Worm (Caenorhabditis elegans): ENCODE data around the gene his-48.

Gene his-48

DNA sequence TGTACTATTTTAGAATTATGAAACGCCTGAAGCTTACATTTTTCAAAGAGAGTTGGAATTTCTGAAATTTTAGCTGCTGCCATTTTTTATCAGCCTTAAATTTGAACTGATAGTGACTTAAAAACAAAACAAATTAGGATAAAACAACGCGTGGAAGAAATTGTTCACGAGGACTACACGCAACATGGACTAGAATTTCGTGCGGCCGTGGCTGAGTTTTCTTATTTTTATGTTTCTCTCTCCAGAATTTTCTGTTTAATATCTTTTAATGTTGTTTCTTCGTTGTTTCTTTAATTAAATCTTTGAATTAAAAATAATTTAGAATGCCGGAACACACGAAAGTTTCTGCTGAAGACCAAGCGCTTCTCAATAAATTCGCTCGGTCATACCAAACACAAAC, 9.7 kb upstream of the his-48 start, which contains the start of the genes B0035.3, B0035.22 and pfd-4:
Gene B0035.3, minus strand, starts transcription at position 114 of the 400 bp plus-strand sequence.
Gene B0035.22, plus strand, starts transcription at position 269 of the 400 bp plus-strand sequence.
Gene pfd-4, plus strand, starts transcription at position 323 of the 400 bp plus-strand sequence.
- peak; percentile 71 for TF ChIP-seq tbx-37 (GFP tag; conservative IDR thresholded peaks at IDR 0.05)
- no peak for TF ChIP-seq tra-4 (tag; optimal IDR thresholded peaks at IDR 0.05)

DNA sequence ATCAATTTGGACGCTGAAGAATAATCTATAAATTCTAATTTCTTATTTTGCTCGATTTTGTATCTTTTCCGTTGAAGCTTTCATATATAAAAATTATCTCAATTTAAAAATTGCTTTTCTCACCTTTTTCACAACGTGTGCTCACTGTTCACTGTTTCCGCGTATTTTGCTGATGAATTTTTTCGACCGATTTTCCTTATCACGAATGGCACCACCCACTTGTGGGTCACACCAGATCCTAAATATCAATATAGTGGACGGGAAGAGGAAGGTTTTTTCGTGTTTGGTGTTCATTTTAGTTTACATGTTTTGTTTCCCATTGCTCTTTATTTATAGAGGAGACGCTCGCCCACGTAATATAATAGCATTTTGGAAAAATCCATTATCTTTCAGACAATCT, 8.9 kb upstream of the his-48 start:
- TF ChIP-seq flt-1 (GFP tag; IDR thresholded peaks at IDR 0.05) (no peak), ama-1 (optimal IDR thresholded peaks at IDR 0.05) (no peak), scrt-1 (GFP tag; IDR thresholded peaks at IDR 0.05) (no peak), ceh-36 (tag; optimal IDR thresholded peaks at IDR 0.05) (no peak), F13C5.2 (tag; optimal IDR thresholded peaks at IDR 0.05) (no peak), hnd-1 (tag; optimal IDR thresholded peaks at IDR 0.05) (no peak), hmg-4 (GFP tag; optimal IDR thresholded peaks at IDR 0.05) (no peak), sea-1 (GFP tag; conservative IDR thresholded peaks at IDR 0.05) (no peak), ets-7 (tag; optimal IDR thresholded peaks at IDR 0.05) (no peak), ceh-13 (GFP tag; optimal IDR thresholded peaks at IDR 0.05) (no peak), B0310.2 (tag; optimal IDR thresholded peaks at IDR 0.05) (no peak), tbx-11 (GFP tag; IDR thresholded peaks at IDR 0.05) (no peak), aly-1 (tag; optimal IDR thresholded peaks at IDR 0.05) (no peak), tbx-37 (GFP tag; conservative IDR thresholded peaks at IDR 0.05) (no peak), tra-4 (tag; optimal IDR thresholded peaks at IDR 0.05) (no peak), pes-1 (GFP tag; IDR thresholded peaks at IDR 0.05) (no peak)

DNA sequence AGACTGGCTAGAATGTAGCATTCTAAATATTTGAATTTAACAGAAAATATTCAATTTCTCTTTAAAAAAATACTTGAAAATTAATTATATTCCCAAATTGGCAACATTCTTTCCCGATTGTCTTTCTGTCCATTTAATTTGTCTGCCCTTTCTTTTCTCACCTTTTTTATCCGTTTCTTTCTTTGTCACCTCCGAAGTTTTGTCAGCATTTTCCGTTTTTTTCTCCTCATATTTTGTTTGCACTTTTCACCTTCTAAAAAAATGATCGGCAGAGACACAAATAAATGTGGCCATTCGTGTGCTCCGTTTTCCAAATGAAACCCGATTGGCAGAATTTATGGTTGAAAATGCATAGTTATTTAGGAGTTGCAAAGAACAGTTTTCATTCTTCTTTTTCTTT, 8.4 kb upstream of the his-48 start:
- TF ChIP-seq ceh-36 (tag; optimal IDR thresholded peaks at IDR 0.05) (no peak), hmg-4 (GFP tag; optimal IDR thresholded peaks at IDR 0.05) (no peak), hnd-1 (tag; optimal IDR thresholded peaks at IDR 0.05) (no peak), tbx-37 (GFP tag; conservative IDR thresholded peaks at IDR 0.05) (no peak), B0310.2 (tag; optimal IDR thresholded peaks at IDR 0.05) (no peak), ets-7 (tag; optimal IDR thresholded peaks at IDR 0.05) (no peak), tra-4 (tag; optimal IDR thresholded peaks at IDR 0.05) (no peak), tbx-11 (GFP tag; IDR thresholded peaks at IDR 0.05) (no peak), aly-1 (tag; optimal IDR thresholded peaks at IDR 0.05) (no peak), ama-1 (optimal IDR thresholded peaks at IDR 0.05) (no peak), F13C5.2 (tag; optimal IDR thresholded peaks at IDR 0.05) (no peak), scrt-1 (GFP tag; IDR thresholded peaks at IDR 0.05) (no peak), sea-1 (GFP tag; conservative IDR thresholded peaks at IDR 0.05) (no peak), flt-1 (GFP tag; IDR thresholded peaks at IDR 0.05) (no peak), pes-1 (GFP tag; IDR thresholded peaks at IDR 0.05) (no peak), hmbx-1 (tag; optimal IDR thresholded peaks at IDR 0.05) (no peak), ceh-13 (GFP tag; optimal IDR thresholded peaks at IDR 0.05) (no peak)

DNA sequence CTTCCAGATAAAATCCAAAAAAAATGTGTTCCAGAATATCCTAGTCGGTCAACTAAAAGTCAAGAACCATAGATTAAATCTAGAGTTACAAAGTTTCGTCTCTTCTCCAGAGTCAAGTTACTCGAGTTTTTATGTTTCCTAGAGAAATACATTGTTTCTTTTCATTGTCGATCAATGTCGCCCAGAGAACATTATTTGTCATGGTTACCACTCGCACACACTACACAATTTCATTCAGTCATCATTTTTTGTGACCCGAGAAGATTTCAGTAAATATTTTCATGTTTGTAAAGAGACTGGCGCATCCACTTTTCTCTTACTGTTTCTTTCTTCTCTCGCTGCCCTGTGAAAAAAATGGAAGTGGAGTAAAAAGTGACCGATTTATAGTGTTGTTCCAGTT, 7.9 kb upstream of the his-48 start:
- TF ChIP-seq hmbx-1 (tag; optimal IDR thresholded peaks at IDR 0.05) (no peak), hnd-1 (tag; optimal IDR thresholded peaks at IDR 0.05) (no peak), B0310.2 (tag; optimal IDR thresholded peaks at IDR 0.05) (no peak), tbx-11 (GFP tag; IDR thresholded peaks at IDR 0.05) (no peak), scrt-1 (GFP tag; IDR thresholded peaks at IDR 0.05) (no peak), tra-4 (tag; optimal IDR thresholded peaks at IDR 0.05) (no peak), F13C5.2 (tag; optimal IDR thresholded peaks at IDR 0.05) (no peak), sea-1 (GFP tag; conservative IDR thresholded peaks at IDR 0.05) (no peak), ets-7 (tag; optimal IDR thresholded peaks at IDR 0.05) (no peak), ceh-36 (tag; optimal IDR thresholded peaks at IDR 0.05) (no peak), hmg-4 (GFP tag; optimal IDR thresholded peaks at IDR 0.05) (no peak), ceh-13 (GFP tag; optimal IDR thresholded peaks at IDR 0.05) (no peak)

DNA sequence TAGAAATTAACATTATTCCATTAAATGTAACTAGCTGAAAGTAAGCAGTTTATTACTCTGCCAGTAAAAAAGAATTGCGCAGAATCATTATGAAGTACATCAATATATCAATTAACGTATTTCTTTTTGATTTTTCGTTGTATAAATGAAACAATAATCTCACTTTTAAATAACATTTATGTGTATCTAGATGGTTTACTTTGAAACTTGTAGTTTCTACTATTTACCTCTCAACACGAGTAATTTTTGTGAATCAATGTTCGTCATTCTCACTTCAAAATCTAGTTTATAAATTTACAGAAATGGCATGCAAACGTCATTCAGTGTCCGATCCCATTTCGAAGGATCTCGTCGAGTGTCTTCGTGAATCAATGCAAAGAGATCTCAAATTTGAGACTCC, 7.4 kb upstream of the his-48 start, which contains the start of gene gspd-1:
Gene gspd-1, plus strand, starts transcription at position 301 of the 400 bp plus-strand sequence.
- TF ChIP-seq ceh-13 (GFP tag; optimal IDR thresholded peaks at IDR 0.05) (no peak), hnd-1 (tag; optimal IDR thresholded peaks at IDR 0.05) (no peak), tbx-37 (GFP tag; conservative IDR thresholded peaks at IDR 0.05) (no peak), F13C5.2 (tag; optimal IDR thresholded peaks at IDR 0.05) (no peak), ets-7 (tag; optimal IDR thresholded peaks at IDR 0.05) (no peak), hmbx-1 (tag; optimal IDR thresholded peaks at IDR 0.05) (no peak), aly-1 (tag; optimal IDR thresholded peaks at IDR 0.05) (no peak), scrt-1 (GFP tag; IDR thresholded peaks at IDR 0.05) (no peak), tra-4 (tag; optimal IDR thresholded peaks at IDR 0.05) (no peak), ceh-36 (tag; optimal IDR thresholded peaks at IDR 0.05) (no peak), hmg-4 (GFP tag; optimal IDR thresholded peaks at IDR 0.05) (no peak), flt-1 (GFP tag; IDR thresholded peaks at IDR 0.05) (no peak), sea-1 (GFP tag; conservative IDR thresholded peaks at IDR 0.05) (no peak), B0310.2 (tag; optimal IDR thresholded peaks at IDR 0.05) (no peak), pes-1 (GFP tag; IDR thresholded peaks at IDR 0.05) (no peak)

DNA sequence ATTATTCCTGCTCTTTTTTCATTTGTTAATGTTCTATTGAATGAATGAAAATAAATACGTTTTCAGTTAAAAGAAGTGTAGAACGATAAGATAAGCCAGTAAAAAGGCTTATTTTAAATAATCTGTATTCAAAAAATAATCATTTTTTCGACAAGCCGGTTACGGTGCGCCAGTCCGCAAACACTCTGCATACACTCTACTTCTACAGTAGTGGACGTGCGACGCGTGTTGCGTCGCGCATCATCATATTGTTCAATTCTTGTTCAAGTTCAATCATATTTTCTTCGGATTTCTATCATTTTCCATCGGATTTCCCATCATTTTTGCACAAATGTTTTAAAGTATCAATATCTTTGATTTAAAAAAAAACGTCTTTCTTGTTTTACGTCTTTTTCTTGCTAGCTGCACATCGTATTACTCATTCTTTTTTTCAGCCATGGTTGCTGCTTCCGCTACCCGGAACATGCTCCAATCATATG, 4.6 kb upstream of the his-48 start, which contains the start of gene B0035.18:
Gene B0035.18, plus strand, starts transcription at position 429 of the 479 bp plus-strand sequence.
- no peak for TF ChIP-seq tbx-11 (GFP tag; IDR thresholded peaks at IDR 0.05)
- TF ChIP-seq ets-7 (tag; optimal IDR thresholded peaks at IDR 0.05) = no peak
- TF ChIP-seq ceh-36 (tag; optimal IDR thresholded peaks at IDR 0.05) = no peak
- no peak for TF ChIP-seq hnd-1 (tag; optimal IDR thresholded peaks at IDR 0.05)

DNA sequence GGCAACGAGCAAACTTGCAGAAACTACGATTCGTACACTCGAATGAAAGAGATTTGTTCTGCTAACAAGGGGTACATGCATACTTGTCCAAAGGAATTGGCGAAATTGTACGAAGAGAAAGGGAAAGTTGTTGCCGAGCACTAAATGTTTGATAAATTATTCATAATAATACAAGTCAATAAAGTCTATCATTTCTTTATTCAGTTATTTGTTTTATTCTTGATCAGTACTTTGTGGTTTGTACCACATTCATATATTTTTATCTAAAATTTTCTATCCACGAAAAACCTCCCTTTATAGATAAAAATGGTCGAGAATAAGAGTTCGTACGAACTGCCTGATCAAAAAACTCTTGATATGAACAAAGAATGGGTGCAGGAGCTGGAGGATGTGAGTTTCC, 4.0 kb upstream of the his-48 start, which contains the start of gene edg-1:
Gene edg-1, plus strand, starts transcription at position 301 of the 400 bp plus-strand sequence.
- no peak for TF ChIP-seq tra-4 (tag; optimal IDR thresholded peaks at IDR 0.05)
- TF ChIP-seq tbx-37 (GFP tag; conservative IDR thresholded peaks at IDR 0.05) = no peak
- TF ChIP-seq sea-1 (GFP tag; conservative IDR thresholded peaks at IDR 0.05) = no peak
- no peak for TF ChIP-seq tbx-11 (GFP tag; IDR thresholded peaks at IDR 0.05)
- no peak for TF ChIP-seq hmbx-1 (tag; optimal IDR thresholded peaks at IDR 0.05)
- TF ChIP-seq F13C5.2 (tag; optimal IDR thresholded peaks at IDR 0.05) = no peak
- TF ChIP-seq ets-7 (tag; optimal IDR thresholded peaks at IDR 0.05) = no peak
- no peak for TF ChIP-seq hmg-4 (GFP tag; optimal IDR thresholded peaks at IDR 0.05)
- no peak for TF ChIP-seq pes-1 (GFP tag; IDR thresholded peaks at IDR 0.05)
- TF ChIP-seq scrt-1 (GFP tag; IDR thresholded peaks at IDR 0.05) = no peak
- TF ChIP-seq aly-1 (tag; optimal IDR thresholded peaks at IDR 0.05) = no peak
- TF ChIP-seq flt-1 (GFP tag; IDR thresholded peaks at IDR 0.05) = no peak
- TF ChIP-seq ama-1 (optimal IDR thresholded peaks at IDR 0.05) = no peak
- no peak for TF ChIP-seq ceh-13 (GFP tag; optimal IDR thresholded peaks at IDR 0.05)
- TF ChIP-seq ceh-36 (tag; optimal IDR thresholded peaks at IDR 0.05) = no peak
- no peak for TF ChIP-seq B0310.2 (tag; optimal IDR thresholded peaks at IDR 0.05)
- TF ChIP-seq hnd-1 (tag; optimal IDR thresholded peaks at IDR 0.05) = no peak
